Worm (Caenorhabditis elegans) whole organism, young adult: Measurements from ENCODE around the gene srx-129.

ENCODE experiments used
- B0261.1 ChIP-seq: sonication (generic microtip); optimal IDR thresholded peaks from 2 replicates; lab custom pipeline; 2016; ENCODE audit warnings: mild to moderate bottlenecking, missing genetic modification characterization, moderate library complexity, missing compliant biosample characterization
- B0336.3 ChIP-seq: fragments of 200-800 bp; sonication (Bioruptor generic); IDR thresholded peaks from 2 replicates; pipeline ENCODE4 v1.3.6; 2022; ENCODE audit warnings: missing genetic modification characterization, missing compliant biosample characterization
- C17E4.6 ChIP-seq: fragments of 200-800 bp; sonication (Bioruptor generic); IDR thresholded peaks from 2 replicates; pipeline ENCODE4 v1.3.6; 2022; ENCODE audit warnings: missing genetic modification reagents, missing genetic modification characterization, missing compliant biosample characterization
- F23B12.7 ChIP-seq: sonication (generic microtip); optimal IDR thresholded peaks from 2 replicates; lab custom pipeline; 2017; ENCODE audit warnings: missing genetic modification characterization, mild to moderate bottlenecking, missing compliant biosample characterization, antibody characterized with exemption, moderate library complexity; ENCODE audit not compliant: insufficient read depth
- F37B4.10 ChIP-seq: fragments of 200-800 bp; sonication (Bioruptor generic); IDR thresholded peaks from 2 replicates; pipeline ENCODE4 v1.3.6; 2022; ENCODE audit warnings: missing genetic modification characterization, missing compliant biosample characterization
- F52B5.7 ChIP-seq: sonication (generic microtip); optimal IDR thresholded peaks from 2 replicates; lab custom pipeline; 2016; ENCODE audit warnings: mild to moderate bottlenecking, missing genetic modification characterization, missing compliant biosample characterization
- F55B11.4 ChIP-seq: sonication (generic microtip); optimal IDR thresholded peaks from 2 replicates; lab custom pipeline; 2016; ENCODE audit warnings: missing compliant biosample characterization, missing genetic modification characterization, borderline replicate concordance; ENCODE audit not compliant: insufficient read depth
- F57A8.1 ChIP-seq: fragments of 200-800 bp; sonication (Bioruptor generic); optimal IDR thresholded peaks from 2 replicates; lab custom pipeline; 2018; ENCODE audit warnings: mild to moderate bottlenecking, missing genetic modification characterization, moderate library complexity, missing compliant biosample characterization
- F57C9.4 ChIP-seq: sonication (generic microtip); optimal IDR thresholded peaks from 2 replicates; lab custom pipeline; 2017; ENCODE audit warnings: mild to moderate bottlenecking, missing genetic modification characterization, missing compliant biosample characterization
- T26A5.8 ChIP-seq: sonication (generic microtip); optimal IDR thresholded peaks from 2 replicates; lab custom pipeline; 2016; ENCODE audit warnings: missing genetic modification characterization, missing compliant biosample characterization
- Y67H2A.10 ChIP-seq: fragments of 200-800 bp; sonication (Bioruptor generic); conservative IDR thresholded peaks from 2 replicates; pipeline ENCODE4 v1.3.6; 2022; ENCODE audit warnings: missing genetic modification reagents, missing genetic modification characterization, missing compliant biosample characterization
- ZK185.1 ChIP-seq: sonication (generic microtip); optimal IDR thresholded peaks from 2 replicates; lab custom pipeline; 2016; ENCODE audit warnings: mild to moderate bottlenecking, missing genetic modification characterization, missing compliant biosample characterization; ENCODE audit not compliant: poor library complexity, severe bottlenecking
- athp-1 ChIP-seq: sonication (generic microtip); optimal IDR thresholded peaks from 2 replicates; lab custom pipeline; 2017; ENCODE audit warnings: mild to moderate bottlenecking, missing genetic modification characterization, missing compliant biosample characterization
- attf-5 ChIP-seq: fragments of 200-800 bp; sonication (Bioruptor generic); optimal IDR thresholded peaks from 2 replicates; lab custom pipeline; 2018; ENCODE audit warnings: mild to moderate bottlenecking, missing genetic modification characterization, missing compliant biosample characterization
- attf-6 ChIP-seq: fragments of 200-800 bp; sonication (Bioruptor generic); IDR thresholded peaks from 2 replicates; pipeline ENCODE4 v1.3.6; 2022; ENCODE audit warnings: missing genetic modification reagents, missing genetic modification characterization, missing compliant biosample characterization
- ccch-3 ChIP-seq: fragments of 200-800 bp; sonication (Bioruptor generic); optimal IDR thresholded peaks from 2 replicates; lab custom pipeline; 2018; ENCODE audit warnings: mild to moderate bottlenecking, missing genetic modification characterization, missing compliant biosample characterization
- cebp-1 ChIP-seq, 2 experiments: fragments of 200-800 bp in 1 of 2; sonication (Bioruptor generic) in 1 of 2; sonication (generic microtip) in 1 of 2; IDR thresholded peaks in 1 of 2; optimal IDR thresholded peaks in 1 of 2; 2 replicates each; pipeline versions ENCODE4 v1.3.6 to Lab custom; 2017 to 2022; ENCODE audit warnings: missing compliant biosample characterization in 2 of 2, missing genetic modification characterization in 2 of 2, mild to moderate bottlenecking in 1 of 2, missing genetic modification reagents in 1 of 2, moderate library complexity in 1 of 2
- cebp-2 ChIP-seq: fragments of 200-800 bp; sonication (Bioruptor generic); IDR thresholded peaks from 2 replicates; pipeline ENCODE4 v1.3.6; 2022; ENCODE audit warnings: missing genetic modification characterization, missing compliant biosample characterization
- ceh-40 ChIP-seq: fragments of 200-800 bp; sonication (Bioruptor generic); IDR thresholded peaks from 2 replicates; pipeline ENCODE4 v1.3.6; 2022; ENCODE audit warnings: missing genetic modification characterization, missing compliant biosample characterization
- ceh-79 ChIP-seq: sonication (generic microtip); optimal IDR thresholded peaks from 2 replicates; lab custom pipeline; 2017; ENCODE audit warnings: mild to moderate bottlenecking, missing genetic modification characterization, missing compliant biosample characterization
- ceh-91 ChIP-seq: fragments of 200-800 bp; sonication (Bioruptor generic); IDR thresholded peaks from 2 replicates; pipeline ENCODE4 v1.3.6; 2022; ENCODE audit warnings: missing genetic modification reagents, missing genetic modification characterization, missing compliant biosample characterization
- dox-1 ChIP-seq: fragments of 200-800 bp; sonication (Bioruptor generic); IDR thresholded peaks from 2 replicates; pipeline ENCODE4 v1.3.6; 2022; ENCODE audit warnings: missing genetic modification reagents, missing genetic modification characterization, missing compliant biosample characterization
- dpff-1 ChIP-seq: sonication (generic microtip); optimal IDR thresholded peaks from 2 replicates; lab custom pipeline; 2017; ENCODE audit warnings: mild to moderate bottlenecking, missing genetic modification characterization, missing compliant biosample characterization
- egrh-3 ChIP-seq: fragments of 200-800 bp; sonication (Bioruptor generic); IDR thresholded peaks from 2 replicates; pipeline ENCODE4 v1.3.6; 2022; ENCODE audit warnings: missing genetic modification reagents, missing genetic modification characterization, missing compliant biosample characterization
- ets-4 ChIP-seq: fragments of 200-800 bp; sonication (Bioruptor generic); optimal IDR thresholded peaks from 2 replicates; lab custom pipeline; 2018; ENCODE audit warnings: mild to moderate bottlenecking, missing genetic modification characterization, missing compliant biosample characterization
- gei-17 ChIP-seq: fragments of 200-800 bp; sonication (Bioruptor generic); optimal IDR thresholded peaks from 2 replicates; lab custom pipeline; 2018; ENCODE audit warnings: mild to moderate bottlenecking, missing genetic modification characterization, missing compliant biosample characterization
- hlh-26 ChIP-seq: fragments of 200-800 bp; sonication (Bioruptor generic); conservative IDR thresholded peaks from 2 replicates; pipeline ENCODE4 v1.3.6; 2022; ENCODE audit warnings: missing genetic modification reagents, missing genetic modification characterization, missing compliant biosample characterization
- lin-35 ChIP-seq, 3 experiments: fragments of 150-350 bp in 2 of 3; sonication (generic microtip) in 1 of 3; optimal IDR thresholded peaks; 2 replicates each; lab custom pipeline; 2014 to 2018; ENCODE audit warnings: missing biosample characterization in 3 of 3, missing genetic modification characterization in 3 of 3, missing genetic modification reagents in 3 of 3
- madf-10 ChIP-seq: sonication (generic microtip); optimal IDR thresholded peaks from 2 replicates; lab custom pipeline; 2016; ENCODE audit warnings: mild to moderate bottlenecking, missing genetic modification characterization, missing compliant biosample characterization
- madf-6 ChIP-seq: fragments of 200-800 bp; sonication (Bioruptor generic); IDR thresholded peaks from 2 replicates; pipeline ENCODE4 v1.3.6; 2022; ENCODE audit warnings: missing genetic modification reagents, missing genetic modification characterization, missing compliant biosample characterization
- mcd-1 ChIP-seq: fragments of 200-800 bp; sonication (Bioruptor generic); IDR thresholded peaks from 2 replicates; pipeline ENCODE4 v1.3.6; 2022; ENCODE audit warnings: missing genetic modification reagents, missing genetic modification characterization, missing compliant biosample characterization
- mxl-1 ChIP-seq: sonication (generic microtip); optimal IDR thresholded peaks from 2 replicates; lab custom pipeline; 2016; ENCODE audit warnings: missing genetic modification characterization, missing compliant biosample characterization
- nfya-2 ChIP-seq: fragments of 200-800 bp; sonication (Bioruptor generic); IDR thresholded peaks from 2 replicates; pipeline ENCODE4 v1.3.6; 2022; ENCODE audit warnings: missing genetic modification reagents, missing genetic modification characterization, missing compliant biosample characterization
- nhr-120 ChIP-seq: fragments of 200-800 bp; sonication (Bioruptor generic); IDR thresholded peaks from 2 replicates; pipeline ENCODE4 v1.3.6; 2022; ENCODE audit warnings: missing genetic modification characterization, missing compliant biosample characterization
- nhr-90 ChIP-seq: sonication (generic microtip); optimal IDR thresholded peaks from 2 replicates; lab custom pipeline; 2016; ENCODE audit warnings: missing genotype, mild to moderate bottlenecking, missing genetic modification characterization, missing compliant biosample characterization
- pbrm-1 ChIP-seq: fragments of 200-800 bp; sonication (Bioruptor generic); IDR thresholded peaks from 2 replicates; pipeline ENCODE4 v1.3.6; 2022; ENCODE audit warnings: missing genetic modification reagents, missing genetic modification characterization, missing compliant biosample characterization
- rec-8 ChIP-seq, 2 experiments: sonication (generic microtip); optimal IDR thresholded peaks; 2 replicates each; lab custom pipeline; 2016; ENCODE audit warnings: mild to moderate bottlenecking in 2 of 2, missing genetic modification characterization in 2 of 2, missing genetic modification reagents in 2 of 2, missing genotype in 2 of 2, missing biosample characterization in 1 of 2, missing compliant biosample characterization in 1 of 2, moderate library complexity in 1 of 2
- repo-1 ChIP-seq: sonication (generic microtip); optimal IDR thresholded peaks from 2 replicates; lab custom pipeline; 2017; ENCODE audit warnings: mild to moderate bottlenecking, missing genetic modification characterization, missing compliant biosample characterization
- snpc-4 ChIP-seq, 5 experiments: fragments of 150-350 bp in 1 of 5; sonication (generic microtip) in 4 of 5; optimal IDR thresholded peaks; 2 replicates each; lab custom pipeline; 2014 to 2018; ENCODE audit warnings: missing genetic modification characterization in 5 of 5, missing biosample characterization in 3 of 5, antibody characterized with exemption in 2 of 5, mild to moderate bottlenecking in 2 of 5, missing compliant biosample characterization in 2 of 5, missing genotype in 2 of 5, moderate library complexity in 2 of 5, missing genetic modification reagents in 1 of 5
- tbx-9 ChIP-seq: sonication (generic microtip); optimal IDR thresholded peaks from 2 replicates; lab custom pipeline; 2016; ENCODE audit warnings: borderline replicate concordance, missing genetic modification characterization, inconsistent platforms, missing compliant biosample characterization
- tlf-1 ChIP-seq: fragments of 200-800 bp; sonication (Bioruptor generic); optimal IDR thresholded peaks from 2 replicates; lab custom pipeline; 2018; ENCODE audit warnings: mild to moderate bottlenecking, missing genetic modification characterization, missing compliant biosample characterization
- zfh-2 ChIP-seq: fragments of 200-800 bp; sonication (Bioruptor generic); conservative IDR thresholded peaks from 2 replicates; pipeline ENCODE4 v1.3.6; 2022; ENCODE audit warnings: missing genetic modification reagents, missing genetic modification characterization, missing compliant biosample characterization
- ztf-26 ChIP-seq: sonication (generic microtip); optimal IDR thresholded peaks from 2 replicates; lab custom pipeline; 2017; ENCODE audit warnings: missing genetic modification characterization, missing compliant biosample characterization
- ztf-28 ChIP-seq: fragments of 200-800 bp; sonication (Bioruptor generic); IDR thresholded peaks from 2 replicates; pipeline ENCODE4 v1.3.6; 2022; ENCODE audit warnings: missing genetic modification reagents, missing genetic modification characterization, missing compliant biosample characterization
- ztf-6 ChIP-seq: fragments of 200-800 bp; sonication (Bioruptor generic); IDR thresholded peaks from 2 replicates; pipeline ENCODE4 v1.3.6; 2022; ENCODE audit warnings: missing genetic modification reagents, missing genetic modification characterization, missing compliant biosample characterization

srx-129 gene

ce11 chrV:13794046-13794445, 40.0 kb upstream of the srx-129 start:
- TF ChIP-seq dox-1 (GFP tag; lab: Robert Waterston, UW): 0 out of 2 replicates have a peak, but pooled peaks have one; percentile 38
- TF ChIP-seq hlh-26 (GFP tag; lab: Robert Waterston, UW): no peak
- TF ChIP-seq zfh-2 (GFP tag; lab: Robert Waterston, UW): peak; percentile 72
- no peak for TF ChIP-seq T26A5.8 (tag; lab: Kevin White, UChicago)
- TF ChIP-seq attf-5 (GFP tag; lab: Kevin White, UChicago): no peak
- TF ChIP-seq F37B4.10 (GFP tag; lab: Robert Waterston, UW): no peak
- TF ChIP-seq ztf-28: no peak
- no peak for TF ChIP-seq cebp-1 (GFP tag; IDR thresholded peaks at IDR 0.05; lab: Robert Waterston, UW)
- TF ChIP-seq cebp-1 (tag; optimal IDR thresholded peaks at IDR 0.05; lab: Kevin White, UChicago): no peak
- no peak for TF ChIP-seq C17E4.6 (GFP tag; lab: Robert Waterston, UW)

DNA sequence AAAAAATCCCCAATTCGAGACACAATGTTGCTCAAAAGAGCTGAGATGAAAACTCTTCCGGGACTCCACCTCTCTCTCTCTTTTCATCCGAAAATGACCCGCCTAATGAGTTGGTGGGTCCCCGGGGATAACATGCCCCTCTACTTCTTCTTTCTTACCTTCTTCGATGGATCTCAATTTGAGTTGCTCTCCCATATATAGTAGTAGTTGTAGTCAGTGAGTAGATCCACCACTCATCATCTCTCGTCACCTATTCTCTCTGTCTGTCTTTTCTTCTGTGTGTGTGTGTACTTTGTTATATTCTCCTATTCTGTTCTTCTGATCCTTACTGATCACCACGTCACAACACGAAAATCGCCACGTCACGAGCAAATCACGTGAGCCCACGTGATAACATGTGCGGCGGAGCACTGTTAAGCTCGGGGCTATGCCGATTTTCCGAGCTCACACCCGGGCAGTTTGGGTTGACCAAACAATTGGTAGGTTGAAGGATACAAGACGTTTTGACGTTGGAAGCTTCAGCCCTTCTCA, 37.7 kb upstream of the srx-129 start, which contains the start of gene twk-32:
twk-32 (plus strand) TSS at position 396 of the 531 bp plus-strand sequence.
- TF ChIP-seq ztf-28 (no peak), tlf-1 (GFP tag; lab: Kevin White, UChicago) (no peak), gei-17 (no peak), ceh-91 (no peak), F57C9.4 (tag; lab: Kevin White, UChicago) (no peak), nhr-90 (tag; lab: Kevin White, UChicago) (no peak), ZK185.1 (tag; lab: Kevin White, UChicago) (no peak), ztf-6 (no peak), pbrm-1 (GFP tag; lab: Robert Waterston, UW) (0 out of 2 replicates have a peak, but pooled peaks have one; percentile 8), madf-10 (no peak), ceh-79 (tag; lab: Kevin White, UChicago) (no peak), snpc-4 (GFP tag; optimal IDR thresholded peaks at IDR 0.05; lab: Kevin White, UChicago) (no peak), snpc-4 (tag; optimal IDR thresholded peaks at IDR 0.05; lab: Kevin White, UChicago) (no peak), dpff-1 (tag; lab: Kevin White, UChicago) (peak; percentile 24), F52B5.7 (tag; lab: Kevin White, UChicago) (no peak), repo-1 (tag; lab: Kevin White, UChicago) (no peak), ccch-3 (GFP tag; lab: Kevin White, UChicago) (no peak), athp-1 (tag; lab: Kevin White, UChicago) (no peak), egrh-3 (GFP tag; lab: Robert Waterston, UW) (no peak), F55B11.4 (tag; lab: Kevin White, UChicago) (no peak), ceh-40 (GFP tag; lab: Robert Waterston, UW) (no peak), B0336.3 (peak; percentile 58), attf-6 (GFP tag; lab: Robert Waterston, UW) (no peak), tbx-9 (tag; lab: Kevin White, UChicago) (no peak), attf-5 (GFP tag; lab: Kevin White, UChicago) (no peak), rec-8 (tag; optimal IDR thresholded peaks at IDR 0.05; lab: Kevin White, UChicago) (no peak), nhr-120 (no peak), cebp-2 (GFP tag; lab: Robert Waterston, UW) (no peak), madf-6 (GFP tag; lab: Robert Waterston, UW) (0 out of 2 replicates have a peak, but pooled peaks have one; percentile 3), mcd-1 (GFP tag; lab: Robert Waterston, UW) (no peak), ztf-26 (tag; lab: Kevin White, UChicago) (peak; percentile 23), B0261.1 (tag; lab: Kevin White, UChicago) (no peak), F23B12.7 (no peak), cebp-1 (GFP tag; IDR thresholded peaks at IDR 0.05; lab: Robert Waterston, UW) (no peak), cebp-1 (tag; optimal IDR thresholded peaks at IDR 0.05; lab: Kevin White, UChicago) (peak; percentile 51), nfya-2 (no peak), mxl-1 (tag; lab: Kevin White, UChicago) (no peak), zfh-2 (GFP tag; lab: Robert Waterston, UW) (no peak), Y67H2A.10 (GFP tag; lab: Robert Waterston, UW) (no peak), ets-4 (GFP tag; lab: Kevin White, UChicago) (no peak), lin-35 (GFP tag; optimal IDR thresholded peaks at IDR 0.05; lab: Kevin White, UChicago) (no peak), F57A8.1 (GFP tag; lab: Kevin White, UChicago) (no peak)
